Fruit fly (Drosophila melanogaster) whole organism, embryonic: ENCODE results near the gene GstO2.

Source experiments
- Atf-2 ChIP-seq: fragments of 200-800 bp; sonication (Bioruptor generic); optimal IDR thresholded peaks from 2 replicates; lab custom pipeline; 2016; ENCODE audit warnings: missing biosample characterization, missing genetic modification characterization
- CG10959 ChIP-seq: fragments of 200-800 bp; sonication (Bioruptor generic); IDR thresholded peaks from 2 replicates; pipeline ENCODE4 v1.3.6; 2022; ENCODE audit warnings: missing biosample characterization, missing genetic modification characterization
- CG12769 ChIP-seq: fragments of 200-800 bp; sonication (Bioruptor generic); optimal IDR thresholded peaks from 2 replicates; lab custom pipeline; 2019; ENCODE audit warnings: missing biosample characterization, mild to moderate bottlenecking, missing genetic modification characterization, moderate library complexity
- CG17568 ChIP-seq: fragments of 200-800 bp; sonication (Bioruptor generic); optimal IDR thresholded peaks from 2 replicates; lab custom pipeline; 2018; ENCODE audit warnings: missing biosample characterization, mild to moderate bottlenecking, missing genetic modification characterization, moderate library complexity
- CG18011 ChIP-seq: fragments of 200-800 bp; sonication (Bioruptor generic); optimal IDR thresholded peaks from 2 replicates; lab custom pipeline; 2017; ENCODE audit warnings: missing biosample characterization, missing genetic modification characterization, mild to moderate bottlenecking, moderate library complexity, missing genotype
- CG18262 ChIP-seq: fragments of 200-800 bp; optimal IDR thresholded peaks from 3 replicates; lab custom pipeline; 2019; ENCODE audit warnings: missing biosample characterization, mild to moderate bottlenecking, missing genetic modification characterization, moderate library complexity
- CG18764 ChIP-seq: fragments of 200-800 bp; sonication (Bioruptor generic); optimal IDR thresholded peaks from 3 replicates; lab custom pipeline; 2016; ENCODE audit warnings: missing biosample characterization, missing genetic modification characterization
- CG30020 ChIP-seq: fragments of 200-800 bp; optimal IDR thresholded peaks from 2 replicates; lab custom pipeline; 2019; ENCODE audit warnings: missing biosample characterization, mild to moderate bottlenecking, missing genetic modification characterization, moderate library complexity
- CG32767 ChIP-seq: fragments of 200-800 bp; sonication (Bioruptor generic); IDR thresholded peaks from 2 replicates; pipeline ENCODE4 v1.3.6; 2022; ENCODE audit warnings: missing biosample characterization, missing genetic modification characterization
- CG4617 ChIP-seq: fragments of 200-800 bp; sonication (Bioruptor generic); optimal IDR thresholded peaks from 3 replicates; lab custom pipeline; 2016; ENCODE audit warnings: missing biosample characterization, missing genetic modification characterization, borderline replicate concordance
- CG6654 ChIP-seq: fragments of 200-800 bp; sonication (Bioruptor generic); optimal IDR thresholded peaks from 2 replicates; lab custom pipeline; 2017; ENCODE audit warnings: missing biosample characterization, mild to moderate bottlenecking, missing genetic modification characterization
- CG6791 ChIP-seq: fragments of 200-800 bp; sonication (Bioruptor generic); IDR thresholded peaks from 3 replicates; pipeline ENCODE4 v1.3.6; 2022; ENCODE audit warnings: missing biosample characterization, missing genetic modification characterization; ENCODE audit not compliant: partially characterized antibody
- CG7786 ChIP-seq: fragments of 200-800 bp; sonication (Bioruptor generic); optimal IDR thresholded peaks from 2 replicates; lab custom pipeline; 2016; ENCODE audit warnings: missing biosample characterization, missing genetic modification characterization
- CG9215 ChIP-seq: fragments of 200-800 bp; sonication (Bioruptor generic); IDR thresholded peaks from 2 replicates; pipeline ENCODE4 v1.3.6; 2022; ENCODE audit warnings: missing biosample characterization, missing genetic modification characterization
- CTCF ChIP-seq: fragments of 200-800 bp; sonication (Bioruptor generic); optimal IDR thresholded peaks from 2 replicates; lab custom pipeline; 2017; ENCODE audit warnings: missing biosample characterization, mild to moderate bottlenecking, missing genetic modification characterization, moderate library complexity
- Dek ChIP-seq: fragments of 200-800 bp; sonication (Bioruptor generic); optimal IDR thresholded peaks from 3 replicates; lab custom pipeline; 2019; ENCODE audit warnings: missing biosample characterization, mild to moderate bottlenecking, missing genetic modification characterization, moderate library complexity
- Doc2 ChIP-seq: fragments of 200-800 bp; sonication (Bioruptor generic); IDR thresholded peaks from 2 replicates; pipeline ENCODE4 v1.3.6; 2022; ENCODE audit warnings: missing biosample characterization, missing genetic modification characterization
- E2f1 ChIP-seq: fragments of 200-800 bp; sonication (Bioruptor generic); IDR thresholded peaks from 2 replicates; pipeline ENCODE4 v1.3.6; 2022; ENCODE audit warnings: missing biosample characterization, missing genetic modification characterization
- Ets65A ChIP-seq: fragments of 200-800 bp; sonication (Bioruptor generic); peaks from one replicate; lab custom pipeline; 2016; ENCODE audit warnings: missing biosample characterization, missing genetic modification characterization
- Ets97D ChIP-seq: fragments of 200-800 bp; sonication (Bioruptor generic); optimal IDR thresholded peaks from 3 replicates; lab custom pipeline; 2016; ENCODE audit warnings: missing biosample characterization, missing genetic modification characterization
- Fer2 ChIP-seq: fragments of 200-800 bp; sonication (Bioruptor generic); optimal IDR thresholded peaks from 2 replicates; lab custom pipeline; 2018; ENCODE audit warnings: missing biosample characterization, mild to moderate bottlenecking, missing genetic modification characterization, moderate library complexity
- HLHmδ ChIP-seq: fragments of 200-800 bp; sonication (Bioruptor generic); optimal IDR thresholded peaks from 2 replicates; lab custom pipeline; 2018; ENCODE audit warnings: missing biosample characterization, mild to moderate bottlenecking, missing genetic modification characterization, moderate library complexity
- HmgD ChIP-seq: fragments of 200-800 bp; sonication (Bioruptor generic); optimal IDR thresholded peaks from 3 replicates; lab custom pipeline; 2016; ENCODE audit warnings: missing biosample characterization, missing genetic modification characterization
- MTF-1 ChIP-seq: fragments of 200-800 bp; sonication (Bioruptor generic); optimal IDR thresholded peaks from 2 replicates; lab custom pipeline; 2018; ENCODE audit warnings: missing biosample characterization, mild to moderate bottlenecking, missing genetic modification characterization, borderline replicate concordance
- NK7.1 ChIP-seq: fragments of 200-800 bp; sonication (Bioruptor generic); optimal IDR thresholded peaks from 3 replicates; lab custom pipeline; 2016; ENCODE audit warnings: missing biosample characterization, missing genetic modification characterization
- Neu2 ChIP-seq: fragments of 200-800 bp; sonication (Bioruptor generic); optimal IDR thresholded peaks from 3 replicates; lab custom pipeline; 2016; ENCODE audit warnings: missing biosample characterization, missing genetic modification characterization, borderline replicate concordance
- Side ChIP-seq: fragments of 200-800 bp; sonication (Bioruptor generic); optimal IDR thresholded peaks from 2 replicates; lab custom pipeline; 2016; ENCODE audit warnings: missing biosample characterization, missing genetic modification characterization
- corto ChIP-seq: fragments of 200-800 bp; sonication (Bioruptor generic); optimal IDR thresholded peaks from 2 replicates; lab custom pipeline; 2016; ENCODE audit warnings: missing biosample characterization, mild to moderate bottlenecking, missing genetic modification characterization, moderate library complexity
- cwo ChIP-seq: fragments of 200-800 bp; sonication (Bioruptor generic); optimal IDR thresholded peaks from 3 replicates; lab custom pipeline; 2017; ENCODE audit warnings: missing biosample characterization, missing genetic modification characterization, mild to moderate bottlenecking, moderate library complexity, missing genetic modification reagents
- dmrt99B ChIP-seq: fragments of 200-800 bp; sonication (Bioruptor generic); optimal IDR thresholded peaks from 2 replicates; lab custom pipeline; 2018; ENCODE audit warnings: missing biosample characterization, mild to moderate bottlenecking, missing genetic modification characterization, moderate library complexity
- ewg ChIP-seq: fragments of 200-800 bp; sonication (Bioruptor generic); optimal IDR thresholded peaks from 3 replicates; lab custom pipeline; 2017; ENCODE audit warnings: mild to moderate bottlenecking, missing biosample characterization, missing genetic modification reagents, missing genetic modification characterization
- fd102C ChIP-seq: fragments of 200-800 bp; sonication (Bioruptor generic); optimal IDR thresholded peaks from 2 replicates; lab custom pipeline; 2018; ENCODE audit warnings: missing biosample characterization, mild to moderate bottlenecking, missing genetic modification characterization, moderate library complexity
- fd64A ChIP-seq: fragments of 200-800 bp; sonication (Bioruptor generic); optimal IDR thresholded peaks from 3 replicates; lab custom pipeline; 2018; ENCODE audit warnings: missing biosample characterization, mild to moderate bottlenecking, missing genetic modification characterization
- fru ChIP-seq: fragments of >200 bp; optimal IDR thresholded peaks from 2 replicates; lab custom pipeline; 2017
- fu2 ChIP-seq: fragments of 200-800 bp; sonication (Bioruptor generic); optimal IDR thresholded peaks from 2 replicates; lab custom pipeline; 2016; ENCODE audit warnings: missing biosample characterization, missing genetic modification characterization
- gem ChIP-seq: fragments of 200-800 bp; sonication (Bioruptor generic); optimal IDR thresholded peaks from 2 replicates; lab custom pipeline; 2019; ENCODE audit warnings: missing biosample characterization, mild to moderate bottlenecking, missing genetic modification characterization, moderate library complexity
- gsb ChIP-seq: fragments of 200-800 bp; sonication (Bioruptor generic); IDR thresholded peaks from 2 replicates; pipeline ENCODE4 v1.3.6; 2022; ENCODE audit warnings: missing biosample characterization, missing genetic modification characterization
- ham ChIP-seq: fragments of 200-800 bp; sonication (Bioruptor generic); IDR thresholded peaks from 2 replicates; pipeline ENCODE4 v1.3.6; 2022; ENCODE audit warnings: missing biosample characterization, missing genetic modification characterization
- luna ChIP-seq: fragments of 200-800 bp; sonication (Bioruptor generic); optimal IDR thresholded peaks from 2 replicates; lab custom pipeline; 2016; ENCODE audit warnings: missing biosample characterization, missing genetic modification characterization
- mld ChIP-seq: fragments of 200-800 bp; sonication (Bioruptor generic); IDR thresholded peaks from 3 replicates; pipeline ENCODE4 v1.3.6; 2022; ENCODE audit warnings: missing biosample characterization, missing genetic modification characterization; ENCODE audit not compliant: partially characterized antibody
- nmo ChIP-seq: fragments of 200-800 bp; sonication (Bioruptor generic); optimal IDR thresholded peaks from 2 replicates; lab custom pipeline; 2018; ENCODE audit warnings: missing biosample characterization, mild to moderate bottlenecking, missing genetic modification characterization, moderate library complexity
- pan ChIP-seq, 4 experiments: fragments of >200 bp in 3 of 4; fragments of 200-800 bp in 1 of 4; sonication (Bioruptor generic) in 1 of 4; optimal IDR thresholded peaks in 3 of 4; IDR thresholded peaks in 1 of 4; 2 replicates each; pipeline versions ENCODE4 v1.3.6 to Lab custom; 2017 to 2022; ENCODE audit warnings: missing biosample characterization in 2 of 4, missing genetic modification characterization in 2 of 4, mixed read lengths in 1 of 4
- phol ChIP-seq: fragments of 200-800 bp; sonication (Bioruptor generic); optimal IDR thresholded peaks from 3 replicates; lab custom pipeline; 2018; ENCODE audit warnings: missing biosample characterization, mild to moderate bottlenecking, missing genetic modification characterization, moderate library complexity
- sens ChIP-seq: fragments of 200-800 bp; sonication (Bioruptor generic); peaks from one replicate; lab custom pipeline; 2016; ENCODE audit warnings: missing biosample characterization, missing genetic modification characterization
- slbo ChIP-seq: fragments of 200-800 bp; sonication (Bioruptor generic); IDR thresholded peaks from 2 replicates; pipeline ENCODE4 v1.3.6; 2022; ENCODE audit warnings: missing biosample characterization, missing genetic modification characterization
- sug ChIP-seq: fragments of 200-800 bp; optimal IDR thresholded peaks from 2 replicates; lab custom pipeline; 2019; ENCODE audit warnings: missing biosample characterization, mild to moderate bottlenecking, missing genetic modification characterization, moderate library complexity
- tap ChIP-seq: fragments of 200-800 bp; optimal IDR thresholded peaks from 3 replicates; lab custom pipeline; 2019; ENCODE audit warnings: missing biosample characterization, mild to moderate bottlenecking, missing genetic modification characterization, moderate library complexity
- unc-4 ChIP-seq: fragments of 200-800 bp; sonication (Bioruptor generic); IDR thresholded peaks from 2 replicates; pipeline ENCODE4 v1.3.6; 2022; ENCODE audit warnings: missing biosample characterization, missing genetic modification characterization; ENCODE audit not compliant: partially characterized antibody
- vfl ChIP-seq: fragments of 200-800 bp; sonication (Bioruptor generic); optimal IDR thresholded peaks from 2 replicates; lab custom pipeline; 2016; ENCODE audit warnings: missing biosample characterization, missing genetic modification characterization
- wek ChIP-seq: fragments of 200-800 bp; sonication (Bioruptor generic); optimal IDR thresholded peaks from 3 replicates; lab custom pipeline; 2018; ENCODE audit warnings: missing biosample characterization, mild to moderate bottlenecking, missing genetic modification characterization, moderate library complexity

Gene GstO2

DNA sequence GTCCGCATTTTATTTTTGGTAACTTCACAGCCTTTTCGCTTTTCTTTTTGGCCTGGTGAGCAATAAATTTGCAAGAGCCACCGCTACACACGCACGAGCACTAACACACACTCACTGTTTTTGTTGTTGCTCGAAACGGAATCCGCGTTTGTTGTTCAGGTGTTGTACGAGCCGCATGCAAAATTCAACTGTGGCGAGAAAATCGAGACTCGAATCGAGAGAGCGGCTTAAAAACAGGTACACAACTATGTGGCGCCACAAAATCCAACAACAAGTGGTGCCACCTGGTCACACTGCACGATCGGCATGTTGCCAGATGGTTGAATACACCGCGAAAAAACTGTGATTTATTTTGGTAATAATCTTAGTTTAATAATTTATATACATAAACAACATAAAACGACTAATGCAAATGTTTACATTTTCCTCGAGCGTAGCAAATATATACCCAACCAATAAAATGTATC lies 16.3 kb downstream of the GstO2 start, which contains the start of gene CG43163:
TSS of gene CG43163 (minus strand) at position 172 of the 467 bp plus-strand sequence.
- TF ChIP-seq sug (tag; lab: Kevin White, UChicago) (peak; percentile 50), CG10959 (GFP tag; lab: Robert Waterston, UW) (peak; percentile 46), NK7.1 (GFP tag; lab: Kevin White, UChicago) (no peak), fd64A (GFP tag; lab: Kevin White, UChicago) (no peak), CG30020 (peak; percentile 17), CG18011 (peak; percentile 56), CG32767 (GFP tag; lab: Robert Waterston, UW) (peak; percentile 89), gsb (0 out of 2 replicates have a peak, but pooled peaks have one; percentile 32), Atf-2 (GFP tag; lab: Kevin White, UChicago) (peak; percentile 32), CG6654 (GFP tag; lab: Kevin White, UChicago) (no peak), CG4617 (GFP tag; lab: Kevin White, UChicago) (peak; percentile 42), tap (tag; lab: Kevin White, UChicago) (peak; percentile 54), Dek (tag; lab: Kevin White, UChicago) (peak; percentile 68), CG18262 (tag; lab: Kevin White, UChicago) (peak; percentile 72), gem (tag; lab: Kevin White, UChicago) (peak; percentile 86), wek (GFP tag; lab: Kevin White, UChicago) (no peak), CTCF (GFP tag; lab: Kevin White, UChicago) (peak; percentile 73), E2f1 (GFP tag; lab: Robert Waterston, UW) (peak; percentile 65), sens (GFP tag; lab: Kevin White, UChicago) (peak; percentile 93), HmgD (GFP tag; lab: Kevin White, UChicago) (no peak), slbo (GFP tag; lab: Robert Waterston, UW) (peak; percentile 80), Side (peak; percentile 19), fu2 (GFP tag; lab: Kevin White, UChicago) (peak; percentile 31), HLHmδ (GFP tag; lab: Kevin White, UChicago) (peak; percentile 11), corto (GFP tag; lab: Kevin White, UChicago) (no peak), CG17568 (no peak), phol (tag; lab: Kevin White, UChicago) (peak; percentile 77), ewg (GFP tag; lab: Kevin White, UChicago) (peak; percentile 13), vfl (GFP tag; lab: Kevin White, UChicago) (peak; percentile 47), CG9215 (GFP tag; lab: Robert Waterston, UW) (peak; percentile 37; the same call in 1 of the 2 replicates), unc-4 (no peak), ham (GFP tag; lab: Robert Waterston, UW) (no peak), dmrt99B (tag; lab: Kevin White, UChicago) (no peak), CG6791 (GFP tag; lab: Robert Waterston, UW) (peak; percentile 30; the same call in 1 of the 3 replicates), Doc2 (no peak), CG12769 (tag; lab: Kevin White, UChicago) (no peak), pan (optimal IDR thresholded peaks at IDR 0.05; lab: Kevin White, UChicago) (no peak), pan (GFP tag; optimal IDR thresholded peaks at IDR 0.05 in 1 of 2, IDR thresholded peaks at IDR 0.05 in 1 of 2) (peak in 1 of 2 experiments; percentile 71), Fer2 (no peak), Neu2 (no peak), Ets65A (no peak), fd102C (GFP tag; lab: Kevin White, UChicago) (no peak), CG18764 (peak; percentile 17), Ets97D (GFP tag; lab: Kevin White, UChicago) (peak; percentile 66), mld (GFP tag; lab: Robert Waterston, UW) (no peak), MTF-1 (GFP tag; lab: Kevin White, UChicago) (no peak), nmo (peak; percentile 68), cwo (GFP tag; lab: Kevin White, UChicago) (peak; percentile 32), fru (lab: Kevin White, UChicago) (no peak), CG7786 (GFP tag; lab: Kevin White, UChicago) (no peak), luna (no peak)
